Worm (Caenorhabditis elegans) whole organism, young adult: ENCODE results near the gene C05C9.2.

Experiments used
- B0019.2 ChIP-seq: fragments of 200-800 bp; sonication (Bioruptor generic); conservative IDR thresholded peaks from 2 replicates; pipeline ENCODE4 v1.3.6; 2022; ENCODE audit warnings: missing genetic modification reagents, missing genetic modification characterization, missing compliant biosample characterization
- B0336.3 ChIP-seq: fragments of 200-800 bp; sonication (Bioruptor generic); IDR thresholded peaks from 2 replicates; pipeline ENCODE4 v1.3.6; 2022; ENCODE audit warnings: missing genetic modification characterization, missing compliant biosample characterization
- F10E7.11 ChIP-seq: sonication (generic microtip); optimal IDR thresholded peaks from 2 replicates; lab custom pipeline; 2017; ENCODE audit warnings: mild to moderate bottlenecking, missing genetic modification characterization, moderate library complexity, missing compliant biosample characterization
- F33H1.4 ChIP-seq: fragments of 200-800 bp; sonication (Bioruptor generic); IDR thresholded peaks from 2 replicates; pipeline ENCODE4 v1.3.6; 2022; ENCODE audit warnings: missing genetic modification reagents, missing genetic modification characterization, missing compliant biosample characterization
- F37B4.10 ChIP-seq: fragments of 200-800 bp; sonication (Bioruptor generic); IDR thresholded peaks from 2 replicates; pipeline ENCODE4 v1.3.6; 2022; ENCODE audit warnings: missing genetic modification characterization, missing compliant biosample characterization
- F52B5.7 ChIP-seq: sonication (generic microtip); optimal IDR thresholded peaks from 2 replicates; lab custom pipeline; 2016; ENCODE audit warnings: mild to moderate bottlenecking, missing genetic modification characterization, missing compliant biosample characterization
- F57A8.1 ChIP-seq: fragments of 200-800 bp; sonication (Bioruptor generic); optimal IDR thresholded peaks from 2 replicates; lab custom pipeline; 2018; ENCODE audit warnings: mild to moderate bottlenecking, missing genetic modification characterization, moderate library complexity, missing compliant biosample characterization
- T26A5.8 ChIP-seq: sonication (generic microtip); optimal IDR thresholded peaks from 2 replicates; lab custom pipeline; 2016; ENCODE audit warnings: missing genetic modification characterization, missing compliant biosample characterization
- Y53G8AR.9 ChIP-seq: fragments of 200-800 bp; sonication (Bioruptor generic); conservative IDR thresholded peaks from 2 replicates; pipeline ENCODE4 v1.3.6; 2022; ENCODE audit warnings: missing genetic modification reagents, missing genetic modification characterization, missing compliant biosample characterization
- Y67H2A.10 ChIP-seq: fragments of 200-800 bp; sonication (Bioruptor generic); conservative IDR thresholded peaks from 2 replicates; pipeline ENCODE4 v1.3.6; 2022; ENCODE audit warnings: missing genetic modification reagents, missing genetic modification characterization, missing compliant biosample characterization
- Y79H2A.3 ChIP-seq: fragments of 200-800 bp; sonication (Bioruptor generic); conservative IDR thresholded peaks from 2 replicates; pipeline ENCODE4 v1.3.6; 2022; ENCODE audit warnings: missing genetic modification reagents, missing genetic modification characterization, missing compliant biosample characterization
- Y95B8A.8 ChIP-seq: fragments of 200-800 bp; sonication (Bioruptor generic); IDR thresholded peaks from 2 replicates; pipeline ENCODE4 v1.3.6; 2022; ENCODE audit warnings: missing genetic modification reagents, missing genetic modification characterization, missing compliant biosample characterization
- ama-1 ChIP-seq, 3 experiments: fragments of 150-350 bp in 1 of 3; sonication (generic microtip) in 2 of 3; optimal IDR thresholded peaks; 2 replicates each; lab custom pipeline; 2014 to 2018; ENCODE audit warnings: missing biosample characterization in 2 of 3, missing genetic modification characterization in 2 of 3, missing genetic modification reagents in 2 of 3
- aptf-3 ChIP-seq: fragments of 200-800 bp; sonication (Bioruptor generic); IDR thresholded peaks from 2 replicates; pipeline ENCODE4 v1.3.6; 2022; ENCODE audit warnings: missing genetic modification characterization, missing compliant biosample characterization
- attf-3 ChIP-seq: fragments of 200-800 bp; sonication (Bioruptor generic); conservative IDR thresholded peaks from 2 replicates; pipeline ENCODE4 v1.3.6; 2022; ENCODE audit warnings: missing genetic modification reagents, missing genetic modification characterization, missing compliant biosample characterization
- attf-6 ChIP-seq: fragments of 200-800 bp; sonication (Bioruptor generic); IDR thresholded peaks from 2 replicates; pipeline ENCODE4 v1.3.6; 2022; ENCODE audit warnings: missing genetic modification reagents, missing genetic modification characterization, missing compliant biosample characterization
- bed-1 ChIP-seq: fragments of 200-800 bp; sonication (Bioruptor generic); IDR thresholded peaks from 2 replicates; pipeline ENCODE4 v1.3.6; 2022; ENCODE audit warnings: missing genetic modification reagents, missing genetic modification characterization, missing compliant biosample characterization
- bed-2 ChIP-seq: fragments of 200-800 bp; sonication (Bioruptor generic); IDR thresholded peaks from 2 replicates; pipeline ENCODE4 v1.3.6; 2022; ENCODE audit warnings: missing genetic modification reagents, missing genetic modification characterization, missing compliant biosample characterization
- ccch-3 ChIP-seq: fragments of 200-800 bp; sonication (Bioruptor generic); optimal IDR thresholded peaks from 2 replicates; lab custom pipeline; 2018; ENCODE audit warnings: mild to moderate bottlenecking, missing genetic modification characterization, missing compliant biosample characterization
- cebp-2 ChIP-seq: fragments of 200-800 bp; sonication (Bioruptor generic); IDR thresholded peaks from 2 replicates; pipeline ENCODE4 v1.3.6; 2022; ENCODE audit warnings: missing genetic modification characterization, missing compliant biosample characterization
- ceh-27 ChIP-seq: fragments of 200-800 bp; sonication (Bioruptor generic); optimal IDR thresholded peaks from 2 replicates; lab custom pipeline; 2018; ENCODE audit warnings: mild to moderate bottlenecking, missing genetic modification characterization, moderate library complexity, missing compliant biosample characterization
- die-1 ChIP-seq: sonication (generic microtip); optimal IDR thresholded peaks from 2 replicates; lab custom pipeline; 2016; ENCODE audit warnings: missing genotype, mild to moderate bottlenecking, missing genetic modification characterization, missing compliant biosample characterization
- dox-1 ChIP-seq: fragments of 200-800 bp; sonication (Bioruptor generic); IDR thresholded peaks from 2 replicates; pipeline ENCODE4 v1.3.6; 2022; ENCODE audit warnings: missing genetic modification reagents, missing genetic modification characterization, missing compliant biosample characterization
- dpff-1 ChIP-seq: sonication (generic microtip); optimal IDR thresholded peaks from 2 replicates; lab custom pipeline; 2017; ENCODE audit warnings: mild to moderate bottlenecking, missing genetic modification characterization, missing compliant biosample characterization
- dpl-1 ChIP-seq: fragments of 150-350 bp; optimal IDR thresholded peaks from 2 replicates; lab custom pipeline; 2014; ENCODE audit warnings: missing biosample characterization, missing genetic modification reagents, missing genetic modification characterization
- egrh-3 ChIP-seq: fragments of 200-800 bp; sonication (Bioruptor generic); IDR thresholded peaks from 2 replicates; pipeline ENCODE4 v1.3.6; 2022; ENCODE audit warnings: missing genetic modification reagents, missing genetic modification characterization, missing compliant biosample characterization
- fkh-3 ChIP-seq: sonication (generic microtip); optimal IDR thresholded peaks from 2 replicates; lab custom pipeline; 2016; ENCODE audit warnings: mild to moderate bottlenecking, missing genetic modification characterization, missing compliant biosample characterization
- hlh-12 ChIP-seq: sonication (generic microtip); optimal IDR thresholded peaks from 2 replicates; lab custom pipeline; 2016; ENCODE audit warnings: missing genetic modification characterization, missing compliant biosample characterization
- hmg-20 ChIP-seq: fragments of 200-800 bp; sonication (Bioruptor generic); IDR thresholded peaks from 2 replicates; pipeline ENCODE4 v1.3.6; 2022; ENCODE audit warnings: missing genetic modification reagents, missing genetic modification characterization, missing compliant biosample characterization
- hsf-1 ChIP-seq: fragments of 200-800 bp; sonication (Bioruptor generic); IDR thresholded peaks from 2 replicates; pipeline ENCODE4 v1.3.6; 2022; ENCODE audit warnings: missing genetic modification reagents, missing genetic modification characterization, missing compliant biosample characterization
- let-607 ChIP-seq, 2 experiments: fragments of 200-800 bp in 1 of 2; sonication (Bioruptor generic) in 1 of 2; sonication (generic microtip) in 1 of 2; optimal IDR thresholded peaks; 2 replicates each; lab custom pipeline; 2016 to 2018; ENCODE audit warnings: mild to moderate bottlenecking in 2 of 2, missing compliant biosample characterization in 2 of 2, missing genetic modification characterization in 2 of 2, moderate library complexity in 2 of 2, missing genotype in 1 of 2
- lin-54 ChIP-seq: fragments of 200-800 bp; sonication (Bioruptor generic); optimal IDR thresholded peaks from 2 replicates; lab custom pipeline; 2018; ENCODE audit warnings: mild to moderate bottlenecking, missing genetic modification characterization, missing compliant biosample characterization
- madf-10 ChIP-seq: sonication (generic microtip); optimal IDR thresholded peaks from 2 replicates; lab custom pipeline; 2016; ENCODE audit warnings: mild to moderate bottlenecking, missing genetic modification characterization, missing compliant biosample characterization
- madf-3 ChIP-seq: fragments of 200-800 bp; sonication (Bioruptor generic); IDR thresholded peaks from 2 replicates; pipeline ENCODE4 v1.3.6; 2022; ENCODE audit warnings: missing genetic modification reagents, missing genetic modification characterization, missing compliant biosample characterization
- nhr-179 ChIP-seq: sonication (generic microtip); optimal IDR thresholded peaks from 2 replicates; lab custom pipeline; 2016; ENCODE audit warnings: mild to moderate bottlenecking, missing genetic modification characterization, missing compliant biosample characterization
- pbrm-1 ChIP-seq: fragments of 200-800 bp; sonication (Bioruptor generic); IDR thresholded peaks from 2 replicates; pipeline ENCODE4 v1.3.6; 2022; ENCODE audit warnings: missing genetic modification reagents, missing genetic modification characterization, missing compliant biosample characterization
- pha-4 ChIP-seq: fragments of 150-350 bp; sonication (generic microtip); optimal IDR thresholded peaks from 2 replicates; lab custom pipeline; 2014; ENCODE audit warnings: missing biosample characterization, missing genetic modification reagents, missing genetic modification characterization
- rpc-1 ChIP-seq, 2 experiments: fragments of 150-350 bp in 1 of 2; sonication (generic microtip) in 1 of 2; optimal IDR thresholded peaks; 2 replicates each; lab custom pipeline; 2014 to 2018; ENCODE audit warnings: missing biosample characterization in 1 of 2, missing genetic modification characterization in 1 of 2, missing genetic modification reagents in 1 of 2, missing genotype in 1 of 2
- tlf-1 ChIP-seq: fragments of 200-800 bp; sonication (Bioruptor generic); optimal IDR thresholded peaks from 2 replicates; lab custom pipeline; 2018; ENCODE audit warnings: mild to moderate bottlenecking, missing genetic modification characterization, missing compliant biosample characterization
- unc-130 ChIP-seq: sonication (generic microtip); optimal IDR thresholded peaks from 2 replicates; lab custom pipeline; 2016; ENCODE audit warnings: missing genetic modification reagents, missing genetic modification characterization, missing compliant biosample characterization
- unc-62 ChIP-seq: fragments of 150-350 bp; optimal IDR thresholded peaks from 2 replicates; lab custom pipeline; 2014; ENCODE audit warnings: missing biosample characterization, missing genetic modification reagents, missing genetic modification characterization
- zfh-2 ChIP-seq: fragments of 200-800 bp; sonication (Bioruptor generic); conservative IDR thresholded peaks from 2 replicates; pipeline ENCODE4 v1.3.6; 2022; ENCODE audit warnings: missing genetic modification reagents, missing genetic modification characterization, missing compliant biosample characterization
- ztf-26 ChIP-seq: sonication (generic microtip); optimal IDR thresholded peaks from 2 replicates; lab custom pipeline; 2017; ENCODE audit warnings: missing genetic modification characterization, missing compliant biosample characterization
- ztf-28 ChIP-seq: fragments of 200-800 bp; sonication (Bioruptor generic); IDR thresholded peaks from 2 replicates; pipeline ENCODE4 v1.3.6; 2022; ENCODE audit warnings: missing genetic modification reagents, missing genetic modification characterization, missing compliant biosample characterization

C05C9.2 gene

DNA sequence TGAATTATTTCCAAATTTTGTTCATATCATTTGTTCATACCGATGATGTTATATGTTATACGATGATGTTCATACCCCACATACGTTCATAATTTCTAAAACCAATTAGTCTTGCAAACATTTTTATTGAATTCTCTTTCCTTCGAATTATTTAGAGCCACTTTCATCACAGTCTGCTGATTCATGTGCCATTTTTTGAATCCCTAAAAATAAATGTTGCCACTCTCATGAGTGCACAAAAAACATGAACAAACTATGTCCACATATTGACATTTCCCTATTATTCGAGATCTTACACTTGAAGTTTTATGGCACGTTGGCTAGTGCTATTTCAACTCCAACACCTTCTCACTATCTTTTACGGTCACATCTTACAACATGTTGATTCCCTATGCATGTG lies 45.8 kb upstream of the C05C9.2 start, which contains the start of gene clc-17:
Gene clc-17, plus strand, starts transcription at position 301 of the 400 bp plus-strand sequence.
- TF ChIP-seq ztf-26 (tag; lab: Kevin White, UChicago) = no peak
- no peak for TF ChIP-seq B0336.3 (GFP tag; lab: Robert Waterston, UW)
- TF ChIP-seq Y79H2A.3 (GFP tag; lab: Robert Waterston, UW) = no peak
- TF ChIP-seq F52B5.7 (tag; lab: Kevin White, UChicago) = no peak
- TF ChIP-seq F10E7.11 (tag; lab: Kevin White, UChicago) = no peak
- no peak for TF ChIP-seq madf-3 (GFP tag; lab: Robert Waterston, UW)
- TF ChIP-seq ceh-27 (GFP tag; lab: Kevin White, UChicago) = no peak
- no peak for TF ChIP-seq bed-1 (GFP tag; lab: Robert Waterston, UW)
- TF ChIP-seq F33H1.4 (GFP tag; lab: Robert Waterston, UW) = no peak
- TF ChIP-seq egrh-3 (GFP tag; lab: Robert Waterston, UW) = no peak
- TF ChIP-seq F57A8.1 = no peak
- TF ChIP-seq die-1 (tag; lab: Kevin White, UChicago) = no peak
- no peak for TF ChIP-seq cebp-2 (GFP tag; lab: Robert Waterston, UW)

DNA sequence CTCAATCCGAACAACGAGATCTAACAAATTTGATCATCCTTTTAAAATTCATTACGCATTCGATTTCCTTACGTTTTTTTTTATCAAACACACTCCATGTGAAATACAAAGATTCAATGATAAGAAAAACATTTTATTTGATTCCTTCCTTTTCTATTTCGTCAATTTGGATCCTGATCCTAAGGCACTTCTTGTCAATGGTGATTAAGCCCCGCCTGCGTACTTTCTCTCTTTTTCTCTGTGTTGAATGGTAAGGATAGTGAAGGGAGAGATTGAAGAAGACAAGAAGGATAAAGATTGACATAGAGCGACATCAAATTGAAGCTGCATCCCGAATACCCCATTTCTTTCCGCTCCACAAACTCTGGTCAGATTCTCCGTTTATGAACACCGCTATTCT lies 43.7 kb upstream of the C05C9.2 start, which contains the start of gene grd-1:
Gene grd-1, plus strand, starts transcription at position 241 of the 400 bp plus-strand sequence.
- TF ChIP-seq dpff-1 (tag; lab: Kevin White, UChicago) (no peak), B0019.2 (GFP tag; lab: Robert Waterston, UW) (no peak), pha-4 (no peak), attf-6 (GFP tag; lab: Robert Waterston, UW) (no peak), madf-3 (GFP tag; lab: Robert Waterston, UW) (no peak), hlh-12 (tag; lab: Kevin White, UChicago) (no peak), aptf-3 (GFP tag; lab: Robert Waterston, UW) (no peak), hsf-1 (no peak), ceh-27 (GFP tag; lab: Kevin White, UChicago) (no peak), dox-1 (GFP tag; lab: Robert Waterston, UW) (no peak), nhr-179 (tag; lab: Kevin White, UChicago) (no peak)
- TF ChIP-seq, all 124 proteins: peak for 0

DNA sequence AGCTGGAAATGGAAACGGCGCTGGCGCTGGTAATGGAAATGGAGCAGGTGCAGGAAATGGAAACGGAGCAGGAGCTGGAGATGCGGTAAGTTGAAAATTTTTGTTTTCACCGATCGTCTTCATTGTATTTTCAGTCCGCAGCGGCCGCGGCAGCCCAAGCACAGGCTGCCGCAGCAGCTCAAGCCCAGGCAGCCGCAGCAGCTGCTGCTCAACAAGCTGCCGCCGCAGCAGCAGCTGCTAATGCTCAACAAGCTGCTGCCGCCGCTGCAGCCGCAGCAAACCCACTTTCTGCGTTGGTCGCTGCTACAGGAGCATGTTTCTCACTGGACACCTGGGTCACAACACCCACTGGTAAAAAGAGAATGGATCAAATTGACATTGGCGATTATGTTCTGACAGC lies 38.4 kb upstream of the C05C9.2 start:
- TF ChIP-seq tlf-1 (GFP tag; lab: Kevin White, UChicago) (no peak), Y53G8AR.9 (GFP tag; lab: Robert Waterston, UW) (no peak), let-607 (tag; optimal IDR thresholded peaks at IDR 0.05; lab: Kevin White, UChicago) (no peak), fkh-3 (tag; lab: Kevin White, UChicago) (peak; percentile 20), zfh-2 (GFP tag; lab: Robert Waterston, UW) (peak; percentile 90), Y95B8A.8 (GFP tag; lab: Robert Waterston, UW) (no peak), F33H1.4 (GFP tag; lab: Robert Waterston, UW) (no peak), unc-62 (GFP tag; lab: Kevin White, UChicago) (no peak), egrh-3 (GFP tag; lab: Robert Waterston, UW) (peak; percentile 95), ama-1 (optimal IDR thresholded peaks at IDR 0.05; lab: Kevin White, UChicago) (no peak), ama-1 (GFP tag; optimal IDR thresholded peaks at IDR 0.05; lab: Kevin White, UChicago) (no peak)

DNA sequence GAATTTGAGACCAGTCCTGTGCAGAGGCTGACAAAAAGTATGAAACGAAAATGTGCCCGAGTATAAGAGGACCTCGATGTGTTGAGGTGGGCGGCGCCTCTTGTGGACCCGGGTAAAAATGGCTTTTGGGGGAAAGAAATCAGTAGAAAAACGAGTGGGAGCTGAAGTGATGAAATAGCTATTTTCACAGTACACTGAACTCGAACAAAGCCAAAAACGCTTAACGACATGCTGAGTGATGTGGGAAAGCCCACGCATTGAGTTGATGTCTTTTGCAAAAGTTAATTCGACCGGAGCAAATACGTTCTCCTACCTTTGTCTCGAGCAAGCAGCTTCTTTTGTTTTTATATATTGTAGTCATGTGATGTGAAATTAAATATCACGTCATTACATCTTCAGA lies 36.1 kb upstream of the C05C9.2 start, which contains the start of gene nlp-66:
Gene nlp-66, minus strand, starts transcription at position 101 of the 400 bp plus-strand sequence.
- TF ChIP-seq unc-130 (GFP tag; lab: Kevin White, UChicago) (no peak), bed-2 (GFP tag; lab: Robert Waterston, UW) (no peak), F37B4.10 (GFP tag; lab: Robert Waterston, UW) (no peak), pbrm-1 (no peak), dpl-1 (GFP tag; lab: Kevin White, UChicago) (no peak), Y67H2A.10 (GFP tag; lab: Robert Waterston, UW) (no peak), ztf-28 (GFP tag; lab: Robert Waterston, UW) (no peak), T26A5.8 (no peak), ccch-3 (GFP tag; lab: Kevin White, UChicago) (no peak), pha-4 (no peak), hlh-12 (tag; lab: Kevin White, UChicago) (no peak), rpc-1 (optimal IDR thresholded peaks at IDR 0.05; lab: Kevin White, UChicago) (no peak), rpc-1 (tag; optimal IDR thresholded peaks at IDR 0.05; lab: Kevin White, UChicago) (no peak), hmg-20 (GFP tag; lab: Robert Waterston, UW) (no peak), attf-3 (GFP tag; lab: Robert Waterston, UW) (no peak), lin-54 (no peak), madf-10 (tag; lab: Kevin White, UChicago) (no peak)
